Fruit fly (Drosophila melanogaster) S2 (cell line): Measurements from ENCODE around the gene Lmpt.

Experiments
- CG8478 ChIP-seq: fragments of >200 bp; optimal IDR thresholded peaks from 2 replicates; lab custom pipeline; 2018
- CTCF ChIP-seq, 2 experiments: fragments of >200 bp; optimal IDR thresholded peaks; 2 replicates each; lab custom pipeline; 2018

dm6 chr3L:16955219-16956002 lies 90.3 kb downstream of the Lmpt start:
- TF ChIP-seq CG8478 (lab: Kevin White, UChicago) (no peak), CTCF (optimal IDR thresholded peaks at IDR 0.05; lab: Kevin White, UChicago) (peak; percentile 93 to 94)
